Worm (Caenorhabditis elegans) whole organism, dauer: ENCODE results near the gene C55A6.7.
"Not testable (repeated sequence)": the region's sequence is repeated elsewhere in the genome, so short reads cannot be mapped to it uniquely, and the experiment has no call there.

Source experiments
- unc-62 ChIP-seq: sonication (generic microtip); optimal IDR thresholded peaks from 2 replicates; lab custom pipeline; 2017; ENCODE audit warnings: missing biosample characterization, missing genetic modification reagents, missing genetic modification characterization

Gene C55A6.7

ce11 chrV:11532535-11532853, 12.2 kb upstream of the C55A6.7 start:
- no peak for TF ChIP-seq unc-62

- TF ChIP-seq unc-62: no peak
Observed at ce11 chrV:11531831-11532534, 11.7 kb upstream of the C55A6.7 start.

- TF ChIP-seq unc-62: no peak
Observed at ce11 chrV:11531100-11531499, 10.8 kb upstream of the C55A6.7 start.

ce11 chrV:11529541-11529940, 9.2 kb upstream of the C55A6.7 start:
- TF ChIP-seq unc-62: no peak

- no peak for TF ChIP-seq unc-62
Observed at ce11 chrV:11528633-11529327, 8.4 kb upstream of the C55A6.7 start.

ce11 chrV:11527531-11527930, 7.2 kb upstream of the C55A6.7 start, which contains the start of gene ccch-1:
TSS of gene ccch-1 (plus strand) at chrV:11527831.
- TF ChIP-seq unc-62: no peak

- TF ChIP-seq unc-62: no peak
Observed at ce11 chrV:11526927-11527491, 6.7 kb upstream of the C55A6.7 start.

ce11 chrV:11525338-11525737, 5.0 kb upstream of the C55A6.7 start:
- TF ChIP-seq unc-62: no peak

- TF ChIP-seq unc-62: no peak
Observed at ce11 chrV:11521448-11521847, 1.1 kb upstream of the C55A6.7 start, which contains the start of gene pafo-1. TSS of gene pafo-1 (plus strand) at chrV:11521703.

ce11 chrV:11517789-11518188, 2.5 kb downstream of the C55A6.7 start, which contains the start of gene C55A6.4:
TSS of gene C55A6.4 (minus strand) at chrV:11517889.
- no peak for TF ChIP-seq unc-62

ce11 chrV:11516141-11516591, 4.2 kb downstream of the C55A6.7 start, which contains the start of gene sdz-8:
TSS of gene sdz-8 (minus strand) at chrV:11516191.
- no peak for TF ChIP-seq unc-62

- no peak for TF ChIP-seq unc-62
Observed at ce11 chrV:11515145-11515544, 5.2 kb downstream of the C55A6.7 start.

ce11 chrV:11514677-11515076, 5.7 kb downstream of the C55A6.7 start, which contains the start of gene C55A6.6:
TSS of gene C55A6.6 (minus strand) at chrV:11514737.
- no peak for TF ChIP-seq unc-62

- no peak for TF ChIP-seq unc-62
Observed at ce11 chrV:11513432-11513831, 6.9 kb downstream of the C55A6.7 start, which contains the start of gene C55A6.3. TSS of gene C55A6.3 (minus strand) at chrV:11513532.

ce11 chrV:11508773-11509172, 11.6 kb downstream of the C55A6.7 start, which contains the start of gene ttll-5:
TSS of gene ttll-5 (plus strand) at chrV:11509060.
- TF ChIP-seq unc-62: no peak

ce11 chrV:11506347-11506746, 14.0 kb downstream of the C55A6.7 start:
- no peak for TF ChIP-seq unc-62

- not testable (repeated sequence) for TF ChIP-seq unc-62
Observed at ce11 chrV:11504853-11505397, 15.4 kb downstream of the C55A6.7 start, which contains the start of the genes C55A6.1 and C55A6.10. TSS of gene C55A6.1 (minus strand) at chrV:11504968. TSS of gene C55A6.10 (plus strand) at chrV:11505347.
